Worm (Caenorhabditis elegans): ENCODE measurements around the gene Y77E11A.8.
"Not testable (repeated sequence)": the region's sequence is repeated elsewhere in the genome, so short reads cannot be mapped to it uniquely, and the experiment has no call there.

Y77E11A.8 gene

ce11 chrIV:1454194-1454593 lies 29.3 kb upstream of the Y77E11A.8 start (continued):
- 0 out of 2 replicates have a peak, but pooled peaks have one; percentile 11 for TF ChIP-seq hmg-1.1 (GFP tag; IDR thresholded peaks at IDR 0.05)
- no peak for TF ChIP-seq zip-11 (GFP tag; IDR thresholded peaks at IDR 0.05)
- no peak for TF ChIP-seq daf-19 (GFP tag; conservative IDR thresholded peaks at IDR 0.05)
- TF ChIP-seq dmd-6 (GFP tag; IDR thresholded peaks at IDR 0.05), result peak; percentile 95
- peak; percentile 90 for TF ChIP-seq hlh-11 (tag; optimal IDR thresholded peaks at IDR 0.05)
- peak; percentile 90 for TF ChIP-seq nhr-102 (tag; optimal IDR thresholded peaks at IDR 0.05)
- TF ChIP-seq lin-13 (GFP tag; optimal IDR thresholded peaks at IDR 0.05), result no peak
- TF ChIP-seq ceh-82 (tag; optimal IDR thresholded peaks at IDR 0.05), result no peak
- TF ChIP-seq ztf-7 (tag; optimal IDR thresholded peaks at IDR 0.05), result no peak
- no peak for TF ChIP-seq F10B5.3 (tag; optimal IDR thresholded peaks at IDR 0.05)
- TF ChIP-seq arid-1 (GFP tag; conservative IDR thresholded peaks at IDR 0.05), result no peak
- TF ChIP-seq daf-16 (GFP tag; optimal IDR thresholded peaks at IDR 0.05), result peak in 1 of 2 experiments; percentile 22
- peak; percentile 98 for TF ChIP-seq daf-16 (tag; optimal IDR thresholded peaks at IDR 0.05)
- TF ChIP-seq nhr-11 (tag; optimal IDR thresholded peaks at IDR 0.05), result no peak
- no peak for TF ChIP-seq set-16 (GFP tag; IDR thresholded peaks at IDR 0.05)
- peak; percentile 29 for TF ChIP-seq nhr-77 (tag; optimal IDR thresholded peaks at IDR 0.05)
- no peak for TF ChIP-seq aly-2 (tag; optimal IDR thresholded peaks at IDR 0.05)
- TF ChIP-seq nhr-237 (tag; optimal IDR thresholded peaks at IDR 0.05), result no peak
- TF ChIP-seq sdz-12 (GFP tag; optimal IDR thresholded peaks at IDR 0.05), result no peak
- no peak for TF ChIP-seq dmd-9 (GFP tag; IDR thresholded peaks at IDR 0.05)
- TF ChIP-seq lin-29 (GFP tag; IDR thresholded peaks at IDR 0.05), result no peak
- no peak for TF ChIP-seq zfp-3 (GFP tag; conservative IDR thresholded peaks at IDR 0.05)
- no peak for TF ChIP-seq Y5F2A.4 (GFP tag; optimal IDR thresholded peaks at IDR 0.05)

DNA sequence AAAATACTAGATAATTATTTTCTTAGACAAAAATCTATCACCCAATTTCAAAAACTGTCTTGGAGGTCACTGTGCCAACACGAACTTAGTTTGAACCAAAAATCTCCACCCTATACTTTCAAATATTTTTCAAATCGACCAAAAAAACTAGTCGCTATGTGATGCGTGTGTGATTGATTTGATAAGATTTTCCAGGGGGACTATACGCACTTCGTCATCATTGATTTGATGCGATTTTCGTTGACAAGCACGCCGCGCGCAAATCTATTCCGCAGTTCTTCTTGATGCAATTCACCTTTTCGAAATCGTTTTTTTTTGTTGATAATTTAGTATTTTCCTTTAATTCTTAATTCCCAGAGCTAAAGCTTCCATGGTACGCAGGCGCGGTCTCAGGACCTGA lies 28.6 kb upstream of the Y77E11A.8 start:
- TF ChIP-seq aha-1 (tag), result no peak
- no peak for TF ChIP-seq gei-8 (GFP tag; optimal IDR thresholded peaks at IDR 0.05)
- TF ChIP-seq dmd-6 (GFP tag; IDR thresholded peaks at IDR 0.05), result peak; percentile 12; the same call in 1 of the 2 replicates
- TF ChIP-seq pqm-1 (tag; optimal IDR thresholded peaks at IDR 0.05), result no peak
- peak; percentile 61 for TF ChIP-seq nhr-28 (tag; optimal IDR thresholded peaks at IDR 0.05)
- TF ChIP-seq unc-39 (tag; optimal IDR thresholded peaks at IDR 0.05), result no peak
- no peak for TF ChIP-seq lin-1 (GFP tag; IDR thresholded peaks at IDR 0.05)

- TF ChIP-seq ZK546.5 (tag; optimal IDR thresholded peaks at IDR 0.05), result no peak
- peak; percentile 59 for TF ChIP-seq nhr-28 (tag; optimal IDR thresholded peaks at IDR 0.05)
- TF ChIP-seq egl-27 (tag; optimal IDR thresholded peaks at IDR 0.05), result no peak
- TF ChIP-seq unc-62 (GFP tag; optimal IDR thresholded peaks at IDR 0.05 in 1 of 2), result peak in 1 of 2 experiments; percentile 69
- TF ChIP-seq unc-62 (tag; optimal IDR thresholded peaks at IDR 0.05), result no peak
- peak; percentile 59 for TF ChIP-seq hlh-30 (tag; optimal IDR thresholded peaks at IDR 0.05; ENCODE audit: insufficient read depth)
- TF ChIP-seq lin-39 (tag; optimal IDR thresholded peaks at IDR 0.05), result no peak
- TF ChIP-seq Y5F2A.4 (GFP tag; optimal IDR thresholded peaks at IDR 0.05), result no peak
Observed at ce11 chrIV:1452480-1452879, 27.6 kb upstream of the Y77E11A.8 start.

- TF ChIP-seq pha-4 (GFP tag; IDR thresholded peaks at IDR 0.05) (peak; percentile 17; the same call in 1 of the 2 replicates), set-16 (GFP tag; IDR thresholded peaks at IDR 0.05) (0 out of 2 replicates have a peak, but pooled peaks have one; percentile 29), lin-38 (GFP tag; IDR thresholded peaks at IDR 0.05) (peak; percentile 48)
- TF ChIP-seq pha-4 (tag; optimal IDR thresholded peaks at IDR 0.05), result not testable (repeated sequence)
Observed at ce11 chrIV:1448528-1448927, 23.7 kb upstream of the Y77E11A.8 start.

Measured in whole organism, L4 larva.